Fruit fly (Drosophila melanogaster) whole organism, embryonic: ENCODE measurements around the gene Drp1.
A peak's percentile ranks its signal among the peaks of the same experiment; 100 is the strongest.

Experiments used
- Abd-B ChIP-seq: fragments of 200-800 bp; sonication (Bioruptor generic); optimal IDR thresholded peaks from 2 replicates; lab custom pipeline; 2018; ENCODE audit warnings: missing biosample characterization, mild to moderate bottlenecking, missing genetic modification characterization, moderate library complexity
- Ada2b ChIP-seq: fragments of 200-800 bp; sonication (Bioruptor generic); IDR thresholded peaks from 2 replicates; pipeline ENCODE4 v1.3.6; 2022; ENCODE audit warnings: missing biosample characterization, missing genetic modification characterization
- Aef1 ChIP-seq: fragments of 200-800 bp; sonication (Bioruptor generic); IDR thresholded peaks from 3 replicates; pipeline ENCODE4 v1.3.6; 2022; ENCODE audit warnings: missing biosample characterization, missing genetic modification characterization
- CG10366 ChIP-seq: fragments of 200-800 bp; sonication (Bioruptor generic); IDR thresholded peaks from 2 replicates; pipeline ENCODE4 v1.3.6; 2022; ENCODE audit warnings: missing biosample characterization, missing genetic modification characterization
- CG12299 ChIP-seq: fragments of 200-800 bp; sonication (Bioruptor generic); optimal IDR thresholded peaks from 2 replicates; lab custom pipeline; 2018; ENCODE audit warnings: missing biosample characterization, mild to moderate bottlenecking, missing genetic modification characterization
- CG14441 ChIP-seq: fragments of 200-800 bp; sonication (Bioruptor generic); IDR thresholded peaks from 2 replicates; pipeline ENCODE4 v1.3.6; 2022; ENCODE audit warnings: missing biosample characterization, missing genetic modification characterization
- CG14710 ChIP-seq: fragments of 200-800 bp; sonication (Bioruptor generic); optimal IDR thresholded peaks from 3 replicates; lab custom pipeline; 2019; ENCODE audit warnings: missing biosample characterization, mild to moderate bottlenecking, missing genetic modification characterization, moderate library complexity
- CG14860 ChIP-seq: fragments of 200-800 bp; sonication (Bioruptor generic); IDR thresholded peaks from 3 replicates; pipeline ENCODE4 v1.3.6; 2022; ENCODE audit warnings: missing biosample characterization, missing genetic modification characterization; ENCODE audit not compliant: partially characterized antibody
- CG1603 ChIP-seq: fragments of 200-800 bp; sonication (Bioruptor generic); optimal IDR thresholded peaks from 2 replicates; lab custom pipeline; 2019; ENCODE audit warnings: missing biosample characterization, mild to moderate bottlenecking, missing genetic modification characterization, moderate library complexity
- CG17359 ChIP-seq: fragments of 200-800 bp; sonication (Bioruptor generic); optimal IDR thresholded peaks from 3 replicates; lab custom pipeline; 2018; ENCODE audit warnings: missing biosample characterization, mild to moderate bottlenecking, missing genetic modification characterization, moderate library complexity
- CG17829 ChIP-seq: fragments of 200-800 bp; optimal IDR thresholded peaks from 2 replicates; lab custom pipeline; 2019; ENCODE audit warnings: missing biosample characterization, mild to moderate bottlenecking, missing genetic modification characterization, moderate library complexity
- CG18011 ChIP-seq: fragments of 200-800 bp; sonication (Bioruptor generic); optimal IDR thresholded peaks from 2 replicates; lab custom pipeline; 2017; ENCODE audit warnings: missing biosample characterization, missing genetic modification characterization, mild to moderate bottlenecking, moderate library complexity, missing genotype
- CG2889 ChIP-seq: fragments of 200-800 bp; sonication (Bioruptor generic); IDR thresholded peaks from 3 replicates; pipeline ENCODE4 v1.3.6; 2022; ENCODE audit warnings: missing biosample characterization, missing genetic modification characterization
- CG31388 ChIP-seq: fragments of 200-800 bp; sonication (Bioruptor generic); optimal IDR thresholded peaks from 2 replicates; lab custom pipeline; 2016; ENCODE audit warnings: missing biosample characterization, missing genetic modification characterization
- CG4360 ChIP-seq: fragments of 200-800 bp; sonication (Bioruptor generic); IDR thresholded peaks from 2 replicates; pipeline ENCODE4 v1.3.6; 2022; ENCODE audit warnings: missing biosample characterization, missing genetic modification characterization
- CG8388 ChIP-seq: fragments of 200-800 bp; sonication (Bioruptor generic); optimal IDR thresholded peaks from 2 replicates; lab custom pipeline; 2019; ENCODE audit warnings: missing biosample characterization, mild to moderate bottlenecking, missing genetic modification characterization, moderate library complexity
- CG9797 ChIP-seq: fragments of 200-800 bp; sonication (Bioruptor generic); optimal IDR thresholded peaks from 3 replicates; lab custom pipeline; 2018; ENCODE audit warnings: missing biosample characterization, mild to moderate bottlenecking, missing genetic modification characterization
- Chrac-16 ChIP-seq: fragments of 200-800 bp; sonication (Bioruptor generic); optimal IDR thresholded peaks from 3 replicates; lab custom pipeline; 2016; ENCODE audit warnings: missing biosample characterization, missing genetic modification characterization
- CoRest ChIP-seq: fragments of 200-800 bp; sonication (Bioruptor generic); optimal IDR thresholded peaks from 3 replicates; lab custom pipeline; 2018; ENCODE audit warnings: missing biosample characterization, mild to moderate bottlenecking, missing genetic modification characterization, moderate library complexity
- D19A ChIP-seq: fragments of 200-800 bp; optimal IDR thresholded peaks from 3 replicates; lab custom pipeline; 2019; ENCODE audit warnings: missing biosample characterization, mild to moderate bottlenecking, missing genetic modification characterization, moderate library complexity
- D19B ChIP-seq: fragments of 200-800 bp; sonication (Bioruptor generic); optimal IDR thresholded peaks from 2 replicates; lab custom pipeline; 2017; ENCODE audit warnings: missing biosample characterization, mild to moderate bottlenecking, missing genetic modification characterization
- Dad ChIP-seq: fragments of 200-800 bp; sonication (Bioruptor generic); optimal IDR thresholded peaks from 3 replicates; lab custom pipeline; 2016; ENCODE audit warnings: missing biosample characterization, missing genetic modification characterization
- Dek ChIP-seq: fragments of 200-800 bp; sonication (Bioruptor generic); optimal IDR thresholded peaks from 3 replicates; lab custom pipeline; 2019; ENCODE audit warnings: missing biosample characterization, mild to moderate bottlenecking, missing genetic modification characterization, moderate library complexity
- Drgx ChIP-seq: fragments of 200-800 bp; sonication (Bioruptor generic); IDR thresholded peaks from 2 replicates; pipeline ENCODE4 v1.3.6; 2022; ENCODE audit warnings: missing biosample characterization, missing genetic modification characterization
- HmgZ ChIP-seq: fragments of 200-800 bp; sonication (Bioruptor generic); optimal IDR thresholded peaks from 2 replicates; lab custom pipeline; 2018; ENCODE audit warnings: missing biosample characterization, mild to moderate bottlenecking, missing genetic modification characterization
- Taf1 ChIP-seq: fragments of 200-800 bp; sonication (Bioruptor generic); IDR thresholded peaks from 2 replicates; pipeline ENCODE4 v1.3.6; 2022; ENCODE audit warnings: missing biosample characterization, missing genetic modification characterization
- Trl ChIP-seq, 3 experiments: fragments of >200 bp in 2 of 3; fragments of 200-800 bp in 1 of 3; sonication (Bioruptor generic) in 1 of 3; optimal IDR thresholded peaks; 2 replicates in 1 of 3; 3 replicates in 2 of 3; lab custom pipeline; 2016 to 2017; ENCODE audit warnings: missing biosample characterization in 1 of 3, missing genetic modification characterization in 1 of 3
- Usf ChIP-seq: fragments of 200-800 bp; sonication (Bioruptor generic); optimal IDR thresholded peaks from 2 replicates; lab custom pipeline; 2017; ENCODE audit warnings: missing genotype, missing biosample characterization, missing genetic modification characterization
- Xbp1 ChIP-seq: fragments of 200-800 bp; sonication (Bioruptor generic); optimal IDR thresholded peaks from 3 replicates; lab custom pipeline; 2016; ENCODE audit warnings: missing biosample characterization, mild to moderate bottlenecking, missing genetic modification characterization
- amos ChIP-seq: fragments of 200-800 bp; sonication (Bioruptor generic); IDR thresholded peaks from 2 replicates; pipeline ENCODE4 v1.3.6; 2022; ENCODE audit warnings: missing biosample characterization, missing genetic modification characterization; ENCODE audit not compliant: partially characterized antibody
- bbx ChIP-seq: fragments of 200-800 bp; sonication (Bioruptor generic); IDR thresholded peaks from 2 replicates; pipeline ENCODE4 v1.3.6; 2022; ENCODE audit warnings: missing biosample characterization, missing genetic modification characterization; ENCODE audit not compliant: partially characterized antibody
- br ChIP-seq: fragments of >200 bp; optimal IDR thresholded peaks from 2 replicates; lab custom pipeline; 2017
- cato ChIP-seq: fragments of 200-800 bp; sonication (Bioruptor generic); optimal IDR thresholded peaks from 2 replicates; lab custom pipeline; 2016; ENCODE audit warnings: missing biosample characterization, missing genetic modification characterization, borderline replicate concordance
- corto ChIP-seq: fragments of 200-800 bp; sonication (Bioruptor generic); optimal IDR thresholded peaks from 2 replicates; lab custom pipeline; 2016; ENCODE audit warnings: missing biosample characterization, mild to moderate bottlenecking, missing genetic modification characterization, moderate library complexity
- en ChIP-seq: fragments of 200-800 bp; sonication (Bioruptor generic); optimal IDR thresholded peaks from 2 replicates; lab custom pipeline; 2016; ENCODE audit warnings: missing biosample characterization, missing genetic modification characterization
- gcm ChIP-seq: fragments of 200-800 bp; sonication (Bioruptor generic); optimal IDR thresholded peaks from 2 replicates; lab custom pipeline; 2019; ENCODE audit warnings: missing biosample characterization, mild to moderate bottlenecking, missing genetic modification characterization, moderate library complexity
- inv ChIP-seq: fragments of 200-800 bp; sonication (Bioruptor generic); IDR thresholded peaks from 2 replicates; pipeline ENCODE4 v1.3.6; 2022; ENCODE audit warnings: missing biosample characterization, missing genetic modification characterization; ENCODE audit not compliant: partially characterized antibody
- jing ChIP-seq: fragments of 200-800 bp; sonication (Bioruptor generic); optimal IDR thresholded peaks from 2 replicates; lab custom pipeline; 2018; ENCODE audit warnings: missing biosample characterization, mild to moderate bottlenecking, missing genetic modification characterization
- kni ChIP-seq: fragments of 200-800 bp; sonication (Bioruptor generic); optimal IDR thresholded peaks from 3 replicates; lab custom pipeline; 2017; ENCODE audit warnings: mild to moderate bottlenecking, missing biosample characterization, missing genetic modification reagents, missing genetic modification characterization
- otp ChIP-seq: fragments of 200-800 bp; sonication (Bioruptor generic); IDR thresholded peaks from 3 replicates; pipeline ENCODE4, ENCODE4 v1.3.6; 2022; ENCODE audit warnings: missing biosample characterization, missing genetic modification characterization
- pzg ChIP-seq: fragments of 200-800 bp; sonication (Bioruptor generic); optimal IDR thresholded peaks from 3 replicates; lab custom pipeline; 2018; ENCODE audit warnings: missing biosample characterization, mild to moderate bottlenecking, missing genetic modification characterization, moderate library complexity
- ranshi ChIP-seq: fragments of 200-800 bp; sonication (Bioruptor generic); IDR thresholded peaks from 2 replicates; pipeline ENCODE4 v1.3.6; 2022; ENCODE audit warnings: missing biosample characterization, missing genetic modification characterization
- row ChIP-seq: fragments of 200-800 bp; sonication (Bioruptor generic); IDR thresholded peaks from 3 replicates; pipeline ENCODE4 v1.3.6; 2022; ENCODE audit warnings: missing biosample characterization, missing genetic modification characterization
- sens-2 ChIP-seq: fragments of 200-800 bp; sonication (Bioruptor generic); IDR thresholded peaks from 2 replicates; pipeline ENCODE4 v1.3.6; 2022; ENCODE audit warnings: missing biosample characterization, missing genetic modification characterization
- stc ChIP-seq: fragments of 200-800 bp; sonication (Bioruptor generic); IDR thresholded peaks from 2 replicates; pipeline ENCODE4 v1.3.6; 2022; ENCODE audit warnings: missing biosample characterization, missing genetic modification characterization
- tll ChIP-seq, 2 experiments: fragments of 200-800 bp in 1 of 2; fragments of >200 bp in 1 of 2; sonication (Bioruptor generic) in 1 of 2; optimal IDR thresholded peaks; 2 replicates each; lab custom pipeline; 2017 to 2019; ENCODE audit warnings: missing biosample characterization in 2 of 2, missing genetic modification characterization in 2 of 2, mild to moderate bottlenecking in 1 of 2, moderate library complexity in 1 of 2
- trem ChIP-seq: fragments of 200-800 bp; optimal IDR thresholded peaks from 3 replicates; lab custom pipeline; 2019; ENCODE audit warnings: missing biosample characterization, mild to moderate bottlenecking, missing genetic modification characterization, moderate library complexity
- tx ChIP-seq: fragments of 200-800 bp; sonication (Bioruptor generic); optimal IDR thresholded peaks from 2 replicates; lab custom pipeline; 2016; ENCODE audit warnings: missing biosample characterization, missing genetic modification characterization
- vvl ChIP-seq: fragments of 200-800 bp; sonication (Bioruptor generic); IDR thresholded peaks from 2 replicates; pipeline ENCODE4 v1.3.6; 2022; ENCODE audit warnings: missing biosample characterization, missing genetic modification characterization
- zen2 ChIP-seq: fragments of 200-800 bp; sonication (Bioruptor generic); IDR thresholded peaks from 3 replicates; pipeline ENCODE4 v1.3.6; 2022; ENCODE audit warnings: missing biosample characterization, missing genetic modification characterization; ENCODE audit not compliant: partially characterized antibody

Drp1 gene

DNA sequence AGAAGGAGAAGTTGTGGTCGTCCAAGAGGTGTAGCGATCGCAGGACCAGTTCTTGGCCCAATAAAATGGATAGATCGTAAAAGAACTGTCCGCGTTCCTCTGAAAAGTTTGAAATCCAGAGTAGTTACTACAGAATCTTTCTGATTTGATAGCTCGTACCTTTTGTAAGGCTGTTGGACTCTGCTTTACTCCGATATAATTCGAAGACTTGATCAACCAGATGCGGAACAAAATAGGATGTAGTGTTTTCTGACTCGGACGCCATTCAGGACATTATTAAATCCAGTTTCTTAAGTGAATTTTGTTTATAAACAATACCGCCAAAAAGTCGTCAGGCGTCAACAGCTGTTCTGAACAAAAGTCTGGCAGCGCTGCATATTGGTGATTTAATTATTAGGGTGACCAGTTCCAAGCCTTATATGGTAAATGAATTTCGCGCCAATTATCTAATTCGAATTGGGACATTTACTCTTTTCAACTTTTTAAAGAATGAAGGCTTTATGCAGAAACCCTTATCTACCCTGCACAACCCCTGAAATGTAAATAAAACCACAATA, 10.4 kb downstream of the Drp1 start, which contains the start of the genes Rad1 and Sws1 (continued):
- TF ChIP-seq HmgZ (tag; lab: Kevin White, UChicago) (no peak), Xbp1 (GFP tag; lab: Kevin White, UChicago) (no peak), Taf1 (GFP tag; lab: Robert Waterston, UW) (no peak), CG10366 (GFP tag; lab: Robert Waterston, UW) (no peak), amos (0 out of 2 replicates have a peak, but pooled peaks have one; percentile 12), kni (GFP tag; lab: Kevin White, UChicago) (no peak), otp (no peak), ranshi (GFP tag; lab: Robert Waterston, UW) (peak; percentile 95), tll (GFP tag; optimal IDR thresholded peaks at IDR 0.05; lab: Kevin White, UChicago) (peak in 1 of 2 experiments; percentile 66), sens-2 (GFP tag; lab: Robert Waterston, UW) (no peak), Dad (no peak), Chrac-16 (GFP tag; lab: Kevin White, UChicago) (no peak), jing (no peak), D19B (no peak), CG14710 (tag; lab: Kevin White, UChicago) (peak; percentile 24), CG1603 (tag; lab: Kevin White, UChicago) (peak; percentile 62), Ada2b (no peak), CG2889 (GFP tag; lab: Robert Waterston, UW) (no peak), Dek (tag; lab: Kevin White, UChicago) (no peak), D19A (tag; lab: Kevin White, UChicago) (no peak), CG14441 (GFP tag; lab: Robert Waterston, UW) (no peak), CG9797 (peak; percentile 20), en (GFP tag; lab: Kevin White, UChicago) (no peak), CG17829 (tag; lab: Kevin White, UChicago) (no peak), tx (GFP tag; lab: Kevin White, UChicago) (no peak), cato (GFP tag; lab: Kevin White, UChicago) (no peak), CG14860 (GFP tag; lab: Robert Waterston, UW) (no peak), inv (GFP tag; lab: Robert Waterston, UW) (no peak), stc (GFP tag; lab: Robert Waterston, UW) (no peak), Drgx (GFP tag; lab: Robert Waterston, UW) (no peak), gcm (no peak), corto (no peak), CG12299 (tag; lab: Kevin White, UChicago) (no peak), Aef1 (GFP tag; lab: Robert Waterston, UW) (no peak), bbx (GFP tag; lab: Robert Waterston, UW) (no peak; the same call in 1 of the 2 replicates), CG31388 (GFP tag; lab: Kevin White, UChicago) (no peak), row (no peak), CG18011 (GFP tag; lab: Kevin White, UChicago) (peak; percentile 91), vvl (GFP tag; lab: Robert Waterston, UW) (peak; percentile 78), Usf (GFP tag; lab: Kevin White, UChicago) (no peak), Trl (optimal IDR thresholded peaks at IDR 0.05; lab: Kevin White, UChicago) (no peak), Trl (GFP tag; optimal IDR thresholded peaks at IDR 0.05; lab: Kevin White, UChicago) (no peak), CG8388 (GFP tag; lab: Kevin White, UChicago) (no peak), zen2 (no peak), Abd-B (GFP tag; lab: Kevin White, UChicago) (no peak), pzg (GFP tag; lab: Kevin White, UChicago) (peak; percentile 72), trem (tag; lab: Kevin White, UChicago) (peak; percentile 84), CG17359 (tag; lab: Kevin White, UChicago) (no peak), br (lab: Kevin White, UChicago) (no peak), CG4360 (GFP tag; lab: Robert Waterston, UW) (no peak), CoRest (peak; percentile 0)
